Worm (Caenorhabditis elegans) whole organism, dauer: ENCODE results near the gene W08F4.1.
"Not testable (repeated sequence)": the region's sequence is repeated elsewhere in the genome, so short reads cannot be mapped to it uniquely, and the experiment has no call there.

ENCODE experiments used
- unc-62 ChIP-seq: sonication (generic microtip); optimal IDR thresholded peaks from 2 replicates; lab custom pipeline; 2017; ENCODE audit warnings: missing biosample characterization, missing genetic modification reagents, missing genetic modification characterization

Gene W08F4.1

ce11 chrII:593221-593620 lies at the start of gene W08F4.1:
TSS of gene W08F4.1 (plus strand) at chrII:593521.
- TF ChIP-seq unc-62 (GFP tag; lab: Kevin White, UChicago): not testable (repeated sequence)

- TF ChIP-seq unc-62 (GFP tag; lab: Kevin White, UChicago): no peak
Measured at ce11 chrII:546405-546804, 46.9 kb upstream of the W08F4.1 start, which contains the start of gene mlt-10. TSS of gene mlt-10 (plus strand) at chrII:546705.

ce11 chrII:549501-549900 lies 43.8 kb upstream of the W08F4.1 start:
- no peak for TF ChIP-seq unc-62 (GFP tag; lab: Kevin White, UChicago)

- no peak for TF ChIP-seq unc-62 (GFP tag; lab: Kevin White, UChicago)
Measured at ce11 chrII:551245-551904, 41.9 kb upstream of the W08F4.1 start, which contains the start of gene lips-7. TSS of gene lips-7 (plus strand) at chrII:551854.

- no peak for TF ChIP-seq unc-62 (GFP tag; lab: Kevin White, UChicago)
Measured at ce11 chrII:555371-555770, 38.0 kb upstream of the W08F4.1 start.

- TF ChIP-seq unc-62 (GFP tag; lab: Kevin White, UChicago): no peak
Measured at ce11 chrII:556185-556584, 37.1 kb upstream of the W08F4.1 start, which contains the start of the genes C09E8.1 and C09E8.6. TSS of gene C09E8.1 (plus strand) at chrII:556485. TSS of gene C09E8.6 (plus strand) at chrII:556497.

- no peak for TF ChIP-seq unc-62 (GFP tag; lab: Kevin White, UChicago)
Measured at ce11 chrII:568776-569175, 24.5 kb upstream of the W08F4.1 start, which contains the start of gene W08F4.5. TSS of gene W08F4.5 (minus strand) at chrII:568876.

- no peak for TF ChIP-seq unc-62 (GFP tag; lab: Kevin White, UChicago)
Measured at ce11 chrII:572010-572409, 21.3 kb upstream of the W08F4.1 start, which contains the start of gene mlt-8. TSS of gene mlt-8 (minus strand) at chrII:572110.

ce11 chrII:574064-574463 lies 19.3 kb upstream of the W08F4.1 start:
- no peak for TF ChIP-seq unc-62 (GFP tag; lab: Kevin White, UChicago)

ce11 chrII:577632-578031 lies 15.7 kb upstream of the W08F4.1 start, which contains the start of gene W08F4.7:
TSS of gene W08F4.7 (minus strand) at chrII:577732.
- TF ChIP-seq unc-62 (GFP tag; lab: Kevin White, UChicago): no peak

ce11 chrII:578803-579202 lies 14.5 kb upstream of the W08F4.1 start:
- TF ChIP-seq unc-62 (GFP tag; lab: Kevin White, UChicago): no peak

ce11 chrII:580189-580643 lies 13.1 kb upstream of the W08F4.1 start, which contains the start of the genes cdc-37 and W08F4.3:
TSS of gene cdc-37 (minus strand) at chrII:580593.
TSS of gene W08F4.3 (plus strand) at chrII:580602.
- no peak for TF ChIP-seq unc-62 (GFP tag; lab: Kevin White, UChicago)

- no peak for TF ChIP-seq unc-62 (GFP tag; lab: Kevin White, UChicago)
Measured at ce11 chrII:581983-582382, 11.3 kb upstream of the W08F4.1 start.

- no peak for TF ChIP-seq unc-62 (GFP tag; lab: Kevin White, UChicago)
Measured at ce11 chrII:582649-583048, 10.7 kb upstream of the W08F4.1 start, which contains the start of gene fbxb-14. TSS of gene fbxb-14 (minus strand) at chrII:582749.

- TF ChIP-seq unc-62 (GFP tag; lab: Kevin White, UChicago): no peak
Measured at ce11 chrII:584321-584848, 8.9 kb upstream of the W08F4.1 start, which contains the start of the genes W08F4.12 and W08F4.13. TSS of gene W08F4.12 (minus strand) at chrII:584421. TSS of gene W08F4.13 (plus strand) at chrII:584798.

- TF ChIP-seq unc-62 (GFP tag; lab: Kevin White, UChicago): no peak
Measured at ce11 chrII:587533-587932, 5.8 kb upstream of the W08F4.1 start, which contains the start of gene fbxb-34. TSS of gene fbxb-34 (plus strand) at chrII:587833.
